Fruit fly (Drosophila melanogaster): ENCODE results near the gene jar.
A peak's percentile ranks its signal among the peaks of the same experiment; 100 is the strongest.

Gene jar

dm6 chr3R:24206341-24207114, 64.5 kb downstream of the jar start (continued):
- TF ChIP-seq al (GFP tag; IDR thresholded peaks at IDR 0.05) (no peak), Sox100B (GFP tag; optimal IDR thresholded peaks at IDR 0.05) (peak; percentile 56), Sry-β (GFP tag; optimal IDR thresholded peaks at IDR 0.05) (no peak), CG17328 (GFP tag; IDR thresholded peaks at IDR 0.05) (peak; percentile 65), salm (tag; optimal IDR thresholded peaks at IDR 0.05) (peak; percentile 23), CG8388 (GFP tag; optimal IDR thresholded peaks at IDR 0.05) (peak; percentile 56), CG4328 (GFP tag; optimal IDR thresholded peaks at IDR 0.05) (no peak), CG7839 (tag; optimal IDR thresholded peaks at IDR 0.05) (peak; percentile 66), CG10321 (GFP tag; IDR thresholded peaks at IDR 0.05) (no peak), fd96Cb (tag; optimal IDR thresholded peaks at IDR 0.05) (peak; percentile 62), CG10431 (GFP tag; optimal IDR thresholded peaks at IDR 0.05) (peak; percentile 17), h (optimal IDR thresholded peaks at IDR 0.05) (no peak), Oaz (GFP tag; IDR thresholded peaks at IDR 0.05) (peak; percentile 36; the same call in 1 of the 2 replicates), tgo (GFP tag; IDR thresholded peaks at IDR 0.05) (peak; percentile 54; the same call in 2 of the 3 replicates), Aef1 (GFP tag; IDR thresholded peaks at IDR 0.05) (0 out of 3 replicates have a peak, but pooled peaks have one; percentile 13), sug (tag; optimal IDR thresholded peaks at IDR 0.05) (no peak), CG15269 (tag; optimal IDR thresholded peaks at IDR 0.05) (peak; percentile 54), CG15601 (tag; optimal IDR thresholded peaks at IDR 0.05) (peak; percentile 52), CG17361 (GFP tag; IDR thresholded peaks at IDR 0.05) (0 out of 3 replicates have a peak, but pooled peaks have one; percentile 42), wor (GFP tag; IDR thresholded peaks at IDR 0.05) (peak; percentile 33; the same call in 1 of the 2 replicates), cato (GFP tag; optimal IDR thresholded peaks at IDR 0.05; ENCODE audit: borderline replicate concordance) (peak; percentile 16), Chrac-16 (GFP tag; optimal IDR thresholded peaks at IDR 0.05) (peak; percentile 4), CG9817 (tag; optimal IDR thresholded peaks at IDR 0.05) (peak; percentile 49), bab2 (GFP tag; optimal IDR thresholded peaks at IDR 0.05) (peak; percentile 11), CG18262 (tag; optimal IDR thresholded peaks at IDR 0.05) (peak; percentile 70), CG7372 (GFP tag; IDR thresholded peaks at IDR 0.05) (peak; percentile 48; the same call in 1 of the 2 replicates), ci (GFP tag; IDR thresholded peaks at IDR 0.05) (peak; percentile 92), E2f2 (GFP tag; IDR thresholded peaks at IDR 0.05) (peak; percentile 22; the same call in 1 of the 2 replicates), kah (GFP tag; optimal IDR thresholded peaks at IDR 0.05) (peak; percentile 35), mam (GFP tag; optimal IDR thresholded peaks at IDR 0.05) (peak; percentile 6), CG34422 (GFP tag; IDR thresholded peaks at IDR 0.05) (peak; percentile 25; the same call in 1 of the 3 replicates), gce (GFP tag; IDR thresholded peaks at IDR 0.05) (peak; percentile 61; the same call in 1 of the 3 replicates), Rfx (GFP tag; IDR thresholded peaks at IDR 0.05) (0 out of 2 replicates have a peak, but pooled peaks have one; percentile 26), Atf6 (GFP tag; IDR thresholded peaks at IDR 0.05) (no peak), CG8290 (GFP tag; optimal IDR thresholded peaks at IDR 0.05) (no peak), CG8290 (tag; optimal IDR thresholded peaks at IDR 0.05) (peak in 1 of 2 experiments; percentile 65), org-1 (GFP tag; optimal IDR thresholded peaks at IDR 0.05) (peak; percentile 5), CG9437 (GFP tag; optimal IDR thresholded peaks at IDR 0.05) (peak; percentile 23), CG10267 (tag; optimal IDR thresholded peaks at IDR 0.05) (peak; percentile 41), nmo (GFP tag; optimal IDR thresholded peaks at IDR 0.05) (peak; percentile 64), CG7556 (GFP tag; optimal IDR thresholded peaks at IDR 0.05) (peak; percentile 22), ems (GFP tag; optimal IDR thresholded peaks at IDR 0.05) (peak; percentile 38), Trl (optimal IDR thresholded peaks at IDR 0.05) (no peak), Trl (GFP tag; optimal IDR thresholded peaks at IDR 0.05) (peak; percentile 15), cad (GFP tag; optimal IDR thresholded peaks at IDR 0.05) (no peak), sob (GFP tag; IDR thresholded peaks at IDR 0.05) (peak; percentile 42; the same call in 1 of the 2 replicates), rib (GFP tag; IDR thresholded peaks at IDR 0.05) (no peak), danr (GFP tag; IDR thresholded peaks at IDR 0.05) (peak; percentile 38), CG11723 (GFP tag; optimal IDR thresholded peaks at IDR 0.05) (peak; percentile 16), H2.0 (GFP tag; IDR thresholded peaks at IDR 0.05) (peak; percentile 47; the same call in 1 of the 2 replicates), esg (GFP tag; conservative IDR thresholded peaks at IDR 0.05) (peak; percentile 47)

All from whole organism, embryonic.